Worm (Caenorhabditis elegans) whole organism, mixed stage, embryonic: ENCODE results near the gene srw-56.

Experiments
- blmp-1 ChIP-seq: fragments of 150-350 bp; optimal IDR thresholded peaks from 2 replicates; lab custom pipeline; 2014; ENCODE audit warnings: missing biosample characterization, missing genetic modification characterization
- ceh-39 ChIP-seq: fragments of 150-350 bp; optimal IDR thresholded peaks from 2 replicates; lab custom pipeline; 2014; ENCODE audit warnings: missing biosample characterization, missing genetic modification characterization
- flh-1 ChIP-seq: fragments of 200-800 bp; sonication (Bioruptor generic); optimal IDR thresholded peaks from 2 replicates; lab custom pipeline; 2018; ENCODE audit warnings: mild to moderate bottlenecking, missing genetic modification characterization, moderate library complexity, missing compliant biosample characterization
- ham-2 ChIP-seq: fragments of 200-800 bp; sonication (Bioruptor generic); optimal IDR thresholded peaks from 2 replicates; lab custom pipeline; 2018; ENCODE audit warnings: mild to moderate bottlenecking, missing genetic modification characterization, missing compliant biosample characterization
- lin-13 ChIP-seq: fragments of 150-350 bp; optimal IDR thresholded peaks from 2 replicates; lab custom pipeline; 2014; ENCODE audit warnings: missing biosample characterization, missing genetic modification characterization
- lsy-2 ChIP-seq: fragments of 150-350 bp; optimal IDR thresholded peaks from 2 replicates; lab custom pipeline; 2014; ENCODE audit warnings: missing biosample characterization, missing genetic modification characterization
- mep-1 ChIP-seq: fragments of 150-350 bp; optimal IDR thresholded peaks from 2 replicates; lab custom pipeline; 2017; ENCODE audit warnings: missing biosample characterization, missing genetic modification reagents, missing genetic modification characterization, inconsistent platforms
- nhr-12 ChIP-seq: fragments of 150-350 bp; optimal IDR thresholded peaks from 2 replicates; lab custom pipeline; 2014; ENCODE audit warnings: missing biosample characterization, missing genetic modification characterization
- nhr-237 ChIP-seq: fragments of 150-350 bp; optimal IDR thresholded peaks from 2 replicates; lab custom pipeline; 2014; ENCODE audit warnings: missing biosample characterization, missing genetic modification characterization
- sem-2 ChIP-seq: fragments of 200-800 bp; sonication (Bioruptor generic); optimal IDR thresholded peaks from 2 replicates; lab custom pipeline; 2018; ENCODE audit warnings: mild to moderate bottlenecking, missing genetic modification characterization, missing compliant biosample characterization
- snpc-4 ChIP-seq: fragments of 150-350 bp; optimal IDR thresholded peaks from 2 replicates; lab custom pipeline; 2014; ENCODE audit warnings: missing biosample characterization, missing genetic modification characterization
- sptf-1 ChIP-seq: sonication (generic microtip); optimal IDR thresholded peaks from 2 replicates; lab custom pipeline; 2017; ENCODE audit warnings: mild to moderate bottlenecking, missing genetic modification characterization, moderate library complexity, missing compliant biosample characterization
- unc-39 ChIP-seq: fragments of 150-350 bp; optimal IDR thresholded peaks from 2 replicates; lab custom pipeline; 2014; ENCODE audit warnings: missing biosample characterization, missing genetic modification characterization

- no peak for TF ChIP-seq snpc-4 (tag; lab: Kevin White, UChicago)
- TF ChIP-seq ceh-39 (tag; lab: Kevin White, UChicago) = no peak
- no peak for TF ChIP-seq nhr-12 (tag; lab: Kevin White, UChicago)
- no peak for TF ChIP-seq blmp-1 (tag; lab: Kevin White, UChicago)
- no peak for TF ChIP-seq flh-1 (GFP tag; lab: Kevin White, UChicago)
- TF ChIP-seq lin-13 (tag; lab: Kevin White, UChicago) = no peak
- TF ChIP-seq sptf-1 (tag; lab: Kevin White, UChicago) = no peak
- no peak for TF ChIP-seq mep-1 (tag; lab: Kevin White, UChicago)
- no peak for TF ChIP-seq lsy-2
- TF ChIP-seq nhr-237 = no peak
- TF ChIP-seq unc-39 (tag; lab: Kevin White, UChicago) = no peak
- TF ChIP-seq sem-2 (GFP tag; lab: Kevin White, UChicago) = no peak
- TF ChIP-seq ham-2 = no peak
Measured at ce11 chrV:15911848-15912247, 40.8 kb downstream of the srw-56 start, which contains the start of gene F35E8.6.
